Fruit fly (Drosophila melanogaster): ENCODE data around the gene CG10435.
A peak's percentile ranks its signal among the peaks of the same experiment; 100 is the strongest.

DNA sequence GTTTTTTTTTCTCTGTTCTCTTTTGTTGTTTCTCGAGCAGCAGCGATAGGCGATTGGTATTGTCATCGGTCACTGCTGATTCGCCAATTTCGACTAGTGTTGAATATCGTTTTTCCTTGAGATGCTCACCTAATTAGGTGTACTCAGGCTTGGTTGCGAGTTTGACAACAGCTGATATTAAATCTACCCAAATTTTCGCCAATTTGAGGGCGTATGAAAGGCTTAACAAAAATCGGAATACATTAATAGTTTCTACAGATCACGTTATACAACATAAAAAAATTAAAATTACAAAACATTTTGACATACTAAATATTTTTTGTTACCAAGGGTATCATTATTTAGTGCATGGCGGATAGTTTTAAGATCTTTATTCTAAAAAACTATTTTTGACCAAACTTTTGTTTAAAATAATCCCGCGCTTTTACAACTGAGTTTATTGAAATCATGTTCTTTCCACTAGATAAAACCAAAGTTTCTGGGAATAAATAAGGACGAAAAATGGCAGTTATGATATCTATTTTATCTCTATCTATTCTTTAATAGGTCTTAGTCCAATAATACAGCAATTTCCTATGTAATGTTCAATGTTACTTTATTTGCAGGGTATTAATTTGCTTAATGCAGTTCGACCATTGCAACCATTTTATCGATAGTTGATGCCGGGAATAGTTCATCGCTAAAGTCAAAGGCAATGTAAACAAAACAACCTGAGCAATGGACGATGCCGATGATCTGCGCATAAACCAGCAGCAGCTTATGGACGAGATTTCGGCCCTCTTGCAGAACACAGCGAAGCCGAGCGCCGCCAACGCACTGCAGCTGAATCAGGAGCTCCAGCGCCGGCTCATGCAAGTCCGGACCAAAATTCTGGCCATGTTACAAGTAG is at the start of gene CG10435, which contains the start of gene Pbp95:
- no peak for TF ChIP-seq CG34367 (tag; optimal IDR thresholded peaks at IDR 0.05)
- no peak for TF ChIP-seq CG8159 (tag; optimal IDR thresholded peaks at IDR 0.05)
- TF ChIP-seq CG8301 (tag; optimal IDR thresholded peaks at IDR 0.05) = no peak
- no peak for TF ChIP-seq CG9948 (tag; optimal IDR thresholded peaks at IDR 0.05)
- TF ChIP-seq CG10348 (GFP tag; IDR thresholded peaks at IDR 0.05) = no peak
- peak; percentile 50 for TF ChIP-seq Ets98B (GFP tag; IDR thresholded peaks at IDR 0.05)
